Worm (Caenorhabditis elegans) whole organism, L2 larva: ENCODE results near the gene clec-70.
"Not testable (repeated sequence)": the region's sequence is repeated elsewhere in the genome, so short reads cannot be mapped to it uniquely, and the experiment has no call there.

Experiments used
- C34F6.9 ChIP-seq: fragments of 150-350 bp; optimal IDR thresholded peaks from 2 replicates; lab custom pipeline; 2014; ENCODE audit warnings: missing biosample characterization, missing genetic modification characterization
- R02D3.7 ChIP-seq: fragments of 150-350 bp; optimal IDR thresholded peaks from 2 replicates; lab custom pipeline; 2014; ENCODE audit warnings: missing biosample characterization, missing genetic modification characterization
- ZK546.5 ChIP-seq: sonication (generic microtip); optimal IDR thresholded peaks from 2 replicates; lab custom pipeline; 2017; ENCODE audit warnings: missing biosample characterization, missing genetic modification characterization
- alr-1 ChIP-seq: fragments of 150-350 bp; optimal IDR thresholded peaks from 2 replicates; lab custom pipeline; 2014; ENCODE audit warnings: missing biosample characterization, missing genetic modification characterization
- aly-2 ChIP-seq: fragments of 150-350 bp; optimal IDR thresholded peaks from 2 replicates; lab custom pipeline; 2014; ENCODE audit warnings: missing biosample characterization, missing genetic modification characterization
- ama-1 ChIP-seq: fragments of 150-350 bp; optimal IDR thresholded peaks from 2 replicates; lab custom pipeline; 2018; ENCODE audit warnings: inconsistent platforms
- ceh-16 ChIP-seq: fragments of 150-350 bp; optimal IDR thresholded peaks from 2 replicates; lab custom pipeline; 2014; ENCODE audit warnings: missing biosample characterization, missing genetic modification characterization
- elt-1 ChIP-seq: fragments of 150-350 bp; optimal IDR thresholded peaks from 2 replicates; lab custom pipeline; 2014; ENCODE audit warnings: missing biosample characterization, missing genetic modification characterization
- elt-3 ChIP-seq: sonication (generic microtip); optimal IDR thresholded peaks from 2 replicates; lab custom pipeline; 2017; ENCODE audit warnings: missing biosample characterization, missing genetic modification characterization
- fos-1 ChIP-seq: fragments of 150-350 bp; optimal IDR thresholded peaks from 2 replicates; lab custom pipeline; 2014; ENCODE audit warnings: missing biosample characterization, missing genetic modification characterization
- gmeb-1 ChIP-seq: fragments of 150-350 bp; optimal IDR thresholded peaks from 2 replicates; lab custom pipeline; 2014; ENCODE audit warnings: missing biosample characterization, missing genetic modification characterization
- lin-11 ChIP-seq: fragments of 150-350 bp; sonication (generic microtip); optimal IDR thresholded peaks from 2 replicates; lab custom pipeline; 2014; ENCODE audit warnings: missing biosample characterization, missing genetic modification characterization, inconsistent platforms, mixed read lengths
- lin-13 ChIP-seq: fragments of 150-350 bp; optimal IDR thresholded peaks from 2 replicates; lab custom pipeline; 2014; ENCODE audit warnings: missing biosample characterization, missing genetic modification reagents, missing genetic modification characterization
- lin-39 ChIP-seq: fragments of 150-350 bp; optimal IDR thresholded peaks from 2 replicates; lab custom pipeline; 2014; ENCODE audit warnings: missing biosample characterization, missing genetic modification reagents, missing genetic modification characterization
- lsy-2 ChIP-seq, 2 experiments: fragments of 150-350 bp in 1 of 2; sonication (generic microtip) in 1 of 2; optimal IDR thresholded peaks; 2 replicates each; lab custom pipeline; 2014 to 2017; ENCODE audit warnings: missing biosample characterization in 2 of 2, missing genetic modification characterization in 2 of 2
- mbf-1 ChIP-seq: sonication (generic microtip); optimal IDR thresholded peaks from 2 replicates; lab custom pipeline; 2017; ENCODE audit warnings: missing biosample characterization, missing genetic modification characterization
- mdl-1 ChIP-seq, 2 experiments: fragments of 150-350 bp in 1 of 2; sonication (generic microtip) in 1 of 2; optimal IDR thresholded peaks; 2 replicates each; lab custom pipeline; 2017; ENCODE audit warnings: missing biosample characterization in 2 of 2, missing genetic modification characterization in 2 of 2
- nhr-11 ChIP-seq: fragments of 150-350 bp; optimal IDR thresholded peaks from 2 replicates; lab custom pipeline; 2014; ENCODE audit warnings: missing biosample characterization, missing genetic modification characterization
- nhr-21 ChIP-seq: fragments of 150-350 bp; optimal IDR thresholded peaks from 2 replicates; lab custom pipeline; 2014; ENCODE audit warnings: missing biosample characterization, missing genetic modification characterization
- nhr-23 ChIP-seq: fragments of 150-350 bp; optimal IDR thresholded peaks from 2 replicates; lab custom pipeline; 2014; ENCODE audit warnings: missing biosample characterization, missing genetic modification reagents, missing genetic modification characterization
- nhr-237 ChIP-seq: fragments of 150-350 bp; optimal IDR thresholded peaks from 2 replicates; lab custom pipeline; 2014; ENCODE audit warnings: missing biosample characterization, missing genetic modification characterization
- nhr-25 ChIP-seq: fragments of 150-350 bp; sonication (generic microtip); optimal IDR thresholded peaks from 3 replicates; lab custom pipeline; 2014; ENCODE audit warnings: missing biosample characterization, missing genetic modification characterization
- nhr-6 ChIP-seq: fragments of 150-350 bp; optimal IDR thresholded peaks from 2 replicates; lab custom pipeline; 2014; ENCODE audit warnings: missing biosample characterization, missing genetic modification characterization
- peb-1 ChIP-seq: fragments of 150-350 bp; optimal IDR thresholded peaks from 2 replicates; lab custom pipeline; 2014; ENCODE audit warnings: missing biosample characterization, missing genetic modification characterization
- skn-1 ChIP-seq: sonication (generic microtip); optimal IDR thresholded peaks from 2 replicates; lab custom pipeline; 2017; ENCODE audit warnings: missing biosample characterization, missing genetic modification characterization
- sma-3 ChIP-seq: sonication (generic microtip); optimal IDR thresholded peaks from 2 replicates; lab custom pipeline; 2016; ENCODE audit warnings: missing genetic modification reagents, missing genetic modification characterization, missing compliant biosample characterization
- sma-9 ChIP-seq, 2 experiments: fragments of 150-350 bp in 1 of 2; sonication (generic microtip) in 1 of 2; optimal IDR thresholded peaks; 2 replicates each; lab custom pipeline; 2014 to 2016; ENCODE audit warnings: missing genetic modification characterization in 2 of 2, mild to moderate bottlenecking in 1 of 2, missing biosample characterization in 1 of 2, missing compliant biosample characterization in 1 of 2, missing genetic modification reagents in 1 of 2, moderate library complexity in 1 of 2
- snpc-4 ChIP-seq: fragments of 150-350 bp; optimal IDR thresholded peaks from 2 replicates; lab custom pipeline; 2014; ENCODE audit warnings: missing biosample characterization, missing genetic modification characterization
- unc-39 ChIP-seq: fragments of 150-350 bp; optimal IDR thresholded peaks from 2 replicates; lab custom pipeline; 2014; ENCODE audit warnings: missing biosample characterization, missing genetic modification characterization
- unc-62 ChIP-seq: fragments of 150-350 bp; optimal IDR thresholded peaks from 2 replicates; lab custom pipeline; 2014; ENCODE audit warnings: missing biosample characterization, missing genetic modification reagents, missing genetic modification characterization
- zag-1 ChIP-seq: fragments of 150-350 bp; optimal IDR thresholded peaks from 2 replicates; lab custom pipeline; 2014; ENCODE audit warnings: missing biosample characterization, missing genetic modification characterization
- ztf-1 ChIP-seq: fragments of 200-800 bp; sonication (Bioruptor generic); conservative IDR thresholded peaks from 2 replicates; pipeline ENCODE4 v1.3.6; 2022; ENCODE audit warnings: missing genetic modification characterization, missing compliant biosample characterization
- ztf-11 ChIP-seq: sonication (generic microtip); optimal IDR thresholded peaks from 2 replicates; lab custom pipeline; 2017; ENCODE audit warnings: missing biosample characterization, missing genetic modification characterization
- ztf-4 ChIP-seq: fragments of 150-350 bp; optimal IDR thresholded peaks from 2 replicates; lab custom pipeline; 2014; ENCODE audit warnings: missing biosample characterization, missing genetic modification characterization

The clec-70 gene

DNA sequence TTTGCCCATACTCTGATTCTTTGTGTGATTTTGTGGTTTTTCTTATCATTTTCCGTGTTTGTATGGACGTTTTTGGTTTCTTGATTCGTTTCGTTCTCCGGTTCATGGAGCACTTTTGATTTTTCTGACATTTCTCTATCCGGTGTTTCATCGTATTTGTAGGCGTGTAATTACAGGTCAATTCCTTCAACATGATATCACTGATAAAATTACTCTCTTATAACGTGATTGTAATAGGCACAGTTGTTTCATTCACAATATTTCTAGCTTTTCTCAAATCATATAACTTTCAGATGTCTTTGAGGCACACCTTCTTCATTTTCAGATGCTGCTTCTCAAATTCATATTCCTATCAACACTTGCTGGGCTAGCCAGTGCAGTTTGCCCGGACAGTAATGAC, at the start of gene clec-70:
clec-70 (plus strand) TSS at position 301 of the 400 bp plus-strand sequence.
- TF ChIP-seq ztf-11, unc-39, snpc-4 (tag; lab: Kevin White, UChicago): not testable (repeated sequence)

DNA sequence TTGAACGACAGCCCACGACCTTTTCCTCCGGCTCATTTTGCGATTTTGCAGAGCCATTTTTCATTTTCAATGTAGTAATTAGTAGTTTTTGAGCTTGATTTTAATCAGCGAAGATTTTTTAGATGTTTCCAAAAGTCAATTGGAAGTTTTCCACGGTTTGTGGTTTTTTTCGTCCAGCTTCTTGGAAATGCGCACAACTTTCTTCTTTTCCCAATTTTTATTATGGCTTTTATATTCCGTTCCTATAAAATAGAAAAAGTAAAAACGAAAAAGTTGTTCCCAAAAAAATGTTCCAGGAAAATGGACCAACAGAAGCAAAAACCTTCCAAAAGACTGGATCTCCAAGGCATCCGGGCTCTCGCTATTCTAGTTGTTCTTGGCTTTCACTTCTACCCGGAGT, 47.1 kb upstream of the clec-70 start, which contains the start of gene oac-22:
oac-22 (plus strand) TSS at position 301 of the 400 bp plus-strand sequence.
- TF ChIP-seq C34F6.9 (tag; lab: Kevin White, UChicago) (no peak), skn-1 (tag; lab: Kevin White, UChicago) (no peak), nhr-21 (tag; lab: Kevin White, UChicago) (no peak), nhr-11 (tag; lab: Kevin White, UChicago) (no peak), ztf-11 (tag; lab: Kevin White, UChicago) (no peak), nhr-23 (no peak), nhr-6 (tag; lab: Kevin White, UChicago) (no peak), nhr-25 (tag; lab: Kevin White, UChicago) (no peak), elt-1 (tag; lab: Kevin White, UChicago) (no peak), mdl-1 (tag; optimal IDR thresholded peaks at IDR 0.05; lab: Kevin White, UChicago) (no peak), sma-9 (GFP tag; optimal IDR thresholded peaks at IDR 0.05; lab: Kevin White, UChicago) (no peak), sma-9 (tag; optimal IDR thresholded peaks at IDR 0.05; lab: Kevin White, UChicago) (no peak), R02D3.7 (tag; lab: Kevin White, UChicago) (no peak), nhr-237 (no peak), zag-1 (no peak), lin-11 (tag; lab: Kevin White, UChicago) (no peak)

DNA sequence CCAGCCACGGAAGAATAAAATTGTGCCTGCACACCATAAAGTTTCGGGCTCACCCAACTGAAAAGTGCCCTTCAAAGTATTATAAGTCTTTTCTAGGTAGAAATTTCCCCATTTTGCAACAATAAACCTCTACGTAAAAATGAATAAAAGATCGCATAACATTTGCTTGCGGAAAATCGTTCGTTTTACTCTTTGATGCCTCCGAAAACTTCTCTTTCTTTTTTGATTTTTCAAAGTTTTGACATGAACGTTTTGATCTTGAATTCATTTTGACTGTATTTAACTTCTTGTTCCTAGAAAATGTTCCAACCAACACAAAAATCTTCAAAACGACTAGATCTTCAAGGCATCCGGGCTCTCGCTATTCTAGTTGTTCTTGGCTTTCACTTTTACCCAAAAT, 43.5 kb upstream of the clec-70 start, which contains the start of gene oac-21:
oac-21 (plus strand) TSS at position 301 of the 400 bp plus-strand sequence.
- TF ChIP-seq sma-3 (GFP tag; lab: Kevin White, UChicago) (no peak), nhr-6 (tag; lab: Kevin White, UChicago) (no peak), unc-62 (GFP tag; lab: Kevin White, UChicago) (no peak), ceh-16 (no peak), lsy-2 (tag; optimal IDR thresholded peaks at IDR 0.05; lab: Kevin White, UChicago) (no peak)
- TF ChIP-seq, all 48 proteins: peak for 0

ce11 chrIV:3892027-3892426, 40.5 kb upstream of the clec-70 start, which contains the start of gene F56D6.9:
TSS of gene F56D6.9 (plus strand) at chrIV:3892327.
- TF ChIP-seq zag-1: no peak
- no peak for TF ChIP-seq nhr-23
- TF ChIP-seq elt-1 (tag; lab: Kevin White, UChicago): no peak
- no peak for TF ChIP-seq lin-13
- no peak for TF ChIP-seq sma-3 (GFP tag; lab: Kevin White, UChicago)
- TF ChIP-seq lsy-2 (tag; optimal IDR thresholded peaks at IDR 0.05; lab: Kevin White, UChicago): no peak
- TF ChIP-seq peb-1 (tag; lab: Kevin White, UChicago): no peak
- no peak for TF ChIP-seq nhr-21 (tag; lab: Kevin White, UChicago)
- no peak for TF ChIP-seq mbf-1
- no peak for TF ChIP-seq fos-1 (tag; lab: Kevin White, UChicago)
- no peak for TF ChIP-seq gmeb-1 (tag; lab: Kevin White, UChicago)
- no peak for TF ChIP-seq mdl-1 (tag; optimal IDR thresholded peaks at IDR 0.05; lab: Kevin White, UChicago)
- no peak for TF ChIP-seq unc-39 (tag; lab: Kevin White, UChicago)
- no peak for TF ChIP-seq ztf-4 (tag; lab: Kevin White, UChicago)

DNA sequence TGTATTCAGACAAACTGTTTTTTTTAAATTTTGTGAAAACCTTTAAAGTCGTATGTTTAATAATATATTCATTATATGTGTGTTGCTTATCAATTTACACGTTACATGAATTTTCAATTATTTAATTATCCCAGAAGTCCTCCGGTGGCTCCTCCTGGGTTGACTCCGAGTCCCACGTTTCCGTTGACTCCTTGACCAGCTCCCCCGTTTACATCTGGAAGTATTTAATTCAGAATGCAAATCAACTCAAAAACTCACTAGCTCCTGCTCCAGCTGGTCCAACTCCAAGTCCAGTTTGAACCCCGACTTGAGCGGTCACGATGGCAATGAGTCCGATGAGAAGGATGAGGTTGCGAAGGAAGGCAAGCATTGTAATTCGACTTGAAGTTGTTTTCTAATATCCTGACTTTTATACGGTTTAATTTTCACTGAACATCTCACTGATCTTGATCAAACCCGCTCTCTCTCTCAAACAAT, 38.5 kb upstream of the clec-70 start, which contains the start of gene F56D6.8:
F56D6.8 (minus strand) TSS at position 427 of the 477 bp plus-strand sequence.
- TF ChIP-seq mdl-1 (tag; optimal IDR thresholded peaks at IDR 0.05; lab: Kevin White, UChicago) (no peak), elt-3 (no peak), alr-1 (tag; lab: Kevin White, UChicago) (no peak), ama-1 (lab: Kevin White, UChicago) (no peak), peb-1 (tag; lab: Kevin White, UChicago) (no peak), lin-11 (tag; lab: Kevin White, UChicago) (no peak), ztf-1 (GFP tag; lab: Robert Waterston, UW) (no peak), C34F6.9 (tag; lab: Kevin White, UChicago) (no peak), zag-1 (no peak), lin-39 (no peak), ZK546.5 (tag; lab: Kevin White, UChicago) (no peak), aly-2 (tag; lab: Kevin White, UChicago) (no peak)
